Fruit fly (Drosophila melanogaster) whole organism, embryonic: ENCODE results near the gene dikar.

Experiments
- Adf1 ChIP-seq: fragments of 200-800 bp; sonication (Bioruptor generic); IDR thresholded peaks from 2 replicates; pipeline ENCODE4 v1.3.6; 2022; ENCODE audit warnings: missing biosample characterization, missing genetic modification characterization
- BEAF-32 ChIP-seq: fragments of 200-800 bp; sonication (Bioruptor generic); optimal IDR thresholded peaks from 3 replicates; lab custom pipeline; 2017; ENCODE audit warnings: missing biosample characterization, missing genetic modification characterization, mild to moderate bottlenecking, moderate library complexity, missing genetic modification reagents
- Bdp1 ChIP-seq: fragments of 200-800 bp; sonication (Bioruptor generic); optimal IDR thresholded peaks from 3 replicates; lab custom pipeline; 2016; ENCODE audit warnings: missing biosample characterization, missing genetic modification characterization
- CG10209 ChIP-seq: fragments of 200-800 bp; sonication (Bioruptor generic); optimal IDR thresholded peaks from 3 replicates; lab custom pipeline; 2017; ENCODE audit warnings: missing biosample characterization, mild to moderate bottlenecking, missing genetic modification characterization, missing genetic modification reagents
- CG11247 ChIP-seq: fragments of 200-800 bp; sonication (Bioruptor generic); IDR thresholded peaks from 2 replicates; pipeline ENCODE4 v1.3.6; 2022; ENCODE audit warnings: missing biosample characterization, missing genetic modification characterization
- CG13424 ChIP-seq: fragments of 200-800 bp; sonication (Bioruptor generic); optimal IDR thresholded peaks from 2 replicates; lab custom pipeline; 2019; ENCODE audit warnings: missing biosample characterization, mild to moderate bottlenecking, missing genetic modification characterization, moderate library complexity
- CG17385 ChIP-seq: fragments of 200-800 bp; sonication (Bioruptor generic); optimal IDR thresholded peaks from 3 replicates; lab custom pipeline; 2018; ENCODE audit warnings: missing biosample characterization, mild to moderate bottlenecking, missing genetic modification characterization
- CG17612 ChIP-seq: fragments of 200-800 bp; sonication (Bioruptor generic); IDR thresholded peaks from 2 replicates; pipeline ENCODE4 v1.3.6; 2022; ENCODE audit warnings: missing biosample characterization, missing genetic modification characterization
- CG18764 ChIP-seq: fragments of 200-800 bp; sonication (Bioruptor generic); optimal IDR thresholded peaks from 3 replicates; lab custom pipeline; 2016; ENCODE audit warnings: missing biosample characterization, missing genetic modification characterization
- CG2116 ChIP-seq: fragments of 200-800 bp; sonication (Bioruptor generic); optimal IDR thresholded peaks from 3 replicates; lab custom pipeline; 2018; ENCODE audit warnings: missing biosample characterization, mild to moderate bottlenecking, missing genetic modification characterization
- CG2120 ChIP-seq: fragments of 200-800 bp; sonication (Bioruptor generic); optimal IDR thresholded peaks from 3 replicates; lab custom pipeline; 2016; ENCODE audit warnings: missing biosample characterization, missing genetic modification characterization
- CG2875 ChIP-seq: fragments of 200-800 bp; sonication (Bioruptor generic); optimal IDR thresholded peaks from 2 replicates; lab custom pipeline; 2017; ENCODE audit warnings: missing biosample characterization, mild to moderate bottlenecking, missing genetic modification characterization, missing genetic modification reagents
- CG30431 ChIP-seq: fragments of 200-800 bp; sonication (Bioruptor generic); optimal IDR thresholded peaks from 2 replicates; lab custom pipeline; 2017; ENCODE audit warnings: missing biosample characterization, missing genetic modification characterization
- CG32532 ChIP-seq: fragments of 200-800 bp; sonication (Bioruptor generic); IDR thresholded peaks from 2 replicates; pipeline ENCODE4 v1.3.6; 2022; ENCODE audit warnings: missing biosample characterization, missing genetic modification characterization
- CG33213 ChIP-seq: fragments of 200-800 bp; sonication (Bioruptor generic); optimal IDR thresholded peaks from 3 replicates; lab custom pipeline; 2016; ENCODE audit warnings: missing biosample characterization, missing genetic modification characterization
- CG3847 ChIP-seq: fragments of 200-800 bp; sonication (Bioruptor generic); IDR thresholded peaks from 2 replicates; pipeline ENCODE4 v1.3.6; 2022; ENCODE audit warnings: missing biosample characterization, missing genetic modification characterization
- CG5180 ChIP-seq: fragments of 200-800 bp; sonication (Bioruptor generic); optimal IDR thresholded peaks from 3 replicates; lab custom pipeline; 2017; ENCODE audit warnings: missing biosample characterization, missing genetic modification characterization, mild to moderate bottlenecking, moderate library complexity, missing genetic modification reagents
- CG6791 ChIP-seq: fragments of 200-800 bp; sonication (Bioruptor generic); IDR thresholded peaks from 3 replicates; pipeline ENCODE4 v1.3.6; 2022; ENCODE audit warnings: missing biosample characterization, missing genetic modification characterization; ENCODE audit not compliant: partially characterized antibody
- CoRest ChIP-seq: fragments of 200-800 bp; sonication (Bioruptor generic); optimal IDR thresholded peaks from 3 replicates; lab custom pipeline; 2018; ENCODE audit warnings: missing biosample characterization, mild to moderate bottlenecking, missing genetic modification characterization, moderate library complexity
- HmgD ChIP-seq: fragments of 200-800 bp; sonication (Bioruptor generic); optimal IDR thresholded peaks from 3 replicates; lab custom pipeline; 2016; ENCODE audit warnings: missing biosample characterization, missing genetic modification characterization
- Hsf ChIP-seq: fragments of 200-800 bp; sonication (Bioruptor generic); optimal IDR thresholded peaks from 3 replicates; lab custom pipeline; 2016; ENCODE audit warnings: missing biosample characterization, missing genetic modification characterization
- Lpt ChIP-seq: fragments of >200 bp; optimal IDR thresholded peaks from 2 replicates; lab custom pipeline; 2018; ENCODE audit warnings: missing biosample characterization, missing genetic modification characterization
- Meics ChIP-seq: fragments of 200-800 bp; sonication (Bioruptor generic); optimal IDR thresholded peaks from 2 replicates; lab custom pipeline; 2017; ENCODE audit warnings: missing biosample characterization, mild to moderate bottlenecking, missing genetic modification characterization
- Mes4 ChIP-seq: fragments of 200-800 bp; sonication (Bioruptor generic); optimal IDR thresholded peaks from 2 replicates; lab custom pipeline; 2016; ENCODE audit warnings: missing biosample characterization, missing genetic modification characterization
- Pdp1 ChIP-seq, 2 experiments: fragments of 200-800 bp; sonication (Bioruptor generic); optimal IDR thresholded peaks; 3 replicates each; lab custom pipeline; 2016; ENCODE audit warnings: missing biosample characterization in 2 of 2, missing genetic modification characterization in 2 of 2, mild to moderate bottlenecking in 1 of 2, moderate library complexity in 1 of 2
- Rfx ChIP-seq: fragments of 200-800 bp; sonication (Bioruptor generic); IDR thresholded peaks from 2 replicates; pipeline ENCODE4 v1.3.6; 2022; ENCODE audit warnings: missing biosample characterization, missing genetic modification characterization
- Six4 ChIP-seq: fragments of 200-800 bp; sonication (Bioruptor generic); optimal IDR thresholded peaks from 2 replicates; lab custom pipeline; 2016; ENCODE audit warnings: missing biosample characterization, missing genetic modification characterization
- Tbp ChIP-seq: fragments of >200 bp; optimal IDR thresholded peaks from 2 replicates; lab custom pipeline; 2018; ENCODE audit warnings: missing biosample characterization, missing genetic modification characterization
- ac ChIP-seq: fragments of 200-800 bp; sonication (Bioruptor generic); optimal IDR thresholded peaks from 3 replicates; lab custom pipeline; 2017; ENCODE audit warnings: missing biosample characterization, mild to moderate bottlenecking, missing genetic modification characterization
- crc ChIP-seq: fragments of 200-800 bp; sonication (Bioruptor generic); optimal IDR thresholded peaks from 2 replicates; lab custom pipeline; 2016; ENCODE audit warnings: missing biosample characterization, missing genetic modification characterization
- ems ChIP-seq: fragments of 200-800 bp; sonication (Bioruptor generic); optimal IDR thresholded peaks from 3 replicates; lab custom pipeline; 2016; ENCODE audit warnings: missing biosample characterization, missing genetic modification characterization
- en ChIP-seq: fragments of 200-800 bp; sonication (Bioruptor generic); optimal IDR thresholded peaks from 2 replicates; lab custom pipeline; 2016; ENCODE audit warnings: missing biosample characterization, missing genetic modification characterization
- fu2 ChIP-seq: fragments of 200-800 bp; sonication (Bioruptor generic); optimal IDR thresholded peaks from 2 replicates; lab custom pipeline; 2016; ENCODE audit warnings: missing biosample characterization, missing genetic modification characterization
- grn ChIP-seq: fragments of 200-800 bp; sonication (Bioruptor generic); optimal IDR thresholded peaks from 3 replicates; lab custom pipeline; 2017; ENCODE audit warnings: missing biosample characterization, missing genetic modification characterization
- hb ChIP-seq: fragments of 200-800 bp; sonication (Bioruptor generic); IDR thresholded peaks from 3 replicates; pipeline ENCODE4 v1.3.6; 2022; ENCODE audit warnings: missing biosample characterization, missing genetic modification characterization; ENCODE audit not compliant: partially characterized antibody
- kah ChIP-seq: fragments of 200-800 bp; sonication (Bioruptor generic); optimal IDR thresholded peaks from 2 replicates; lab custom pipeline; 2018; ENCODE audit warnings: missing biosample characterization, mild to moderate bottlenecking, missing genetic modification characterization
- nau ChIP-seq: fragments of 200-800 bp; sonication (Bioruptor generic); optimal IDR thresholded peaks from 3 replicates; lab custom pipeline; 2017; ENCODE audit warnings: missing biosample characterization, mild to moderate bottlenecking, missing genetic modification characterization, missing genetic modification reagents
- nerfin-2 ChIP-seq: fragments of 200-800 bp; sonication (Bioruptor generic); IDR thresholded peaks from 2 replicates; pipeline ENCODE4 v1.3.6; 2022; ENCODE audit warnings: missing biosample characterization, missing genetic modification characterization; ENCODE audit not compliant: partially characterized antibody
- org-1 ChIP-seq: fragments of 200-800 bp; sonication (Bioruptor generic); optimal IDR thresholded peaks from 2 replicates; lab custom pipeline; 2017; ENCODE audit warnings: missing biosample characterization, missing genetic modification characterization
- p53 ChIP-seq: fragments of 200-800 bp; sonication (Bioruptor generic); optimal IDR thresholded peaks from 2 replicates; lab custom pipeline; 2016; ENCODE audit warnings: missing biosample characterization, missing genetic modification characterization
- peb ChIP-seq: fragments of 200-800 bp; sonication (Bioruptor generic); IDR thresholded peaks from 2 replicates; pipeline ENCODE4 v1.3.6; 2022; ENCODE audit warnings: missing biosample characterization, missing genetic modification characterization
- pfk ChIP-seq: fragments of 200-800 bp; sonication (Bioruptor generic); optimal IDR thresholded peaks from 2 replicates; lab custom pipeline; 2018; ENCODE audit warnings: missing biosample characterization, mild to moderate bottlenecking, missing genetic modification characterization, moderate library complexity
- pros ChIP-seq: fragments of 200-800 bp; sonication (Bioruptor generic); optimal IDR thresholded peaks from 3 replicates; lab custom pipeline; 2019; ENCODE audit warnings: missing biosample characterization, mild to moderate bottlenecking, missing genetic modification characterization, moderate library complexity
- pzg ChIP-seq: fragments of 200-800 bp; sonication (Bioruptor generic); optimal IDR thresholded peaks from 3 replicates; lab custom pipeline; 2018; ENCODE audit warnings: missing biosample characterization, mild to moderate bottlenecking, missing genetic modification characterization, moderate library complexity
- sd ChIP-seq: fragments of 200-800 bp; sonication (Bioruptor generic); optimal IDR thresholded peaks from 3 replicates; lab custom pipeline; 2018; ENCODE audit warnings: missing biosample characterization, mild to moderate bottlenecking, missing genetic modification characterization, moderate library complexity
- tll ChIP-seq, 2 experiments: fragments of 200-800 bp in 1 of 2; fragments of >200 bp in 1 of 2; sonication (Bioruptor generic) in 1 of 2; optimal IDR thresholded peaks; 2 replicates each; lab custom pipeline; 2017 to 2019; ENCODE audit warnings: missing biosample characterization in 2 of 2, missing genetic modification characterization in 2 of 2, mild to moderate bottlenecking in 1 of 2, moderate library complexity in 1 of 2
- tup ChIP-seq: fragments of 200-800 bp; sonication (Bioruptor generic); optimal IDR thresholded peaks from 2 replicates; lab custom pipeline; 2016; ENCODE audit warnings: missing biosample characterization, mild to moderate bottlenecking, missing genetic modification characterization, moderate library complexity
- unpg ChIP-seq: fragments of 200-800 bp; sonication (Bioruptor generic); optimal IDR thresholded peaks from 3 replicates; lab custom pipeline; 2018; ENCODE audit warnings: missing biosample characterization, mild to moderate bottlenecking, missing genetic modification characterization, moderate library complexity
- vfl ChIP-seq: fragments of 200-800 bp; sonication (Bioruptor generic); optimal IDR thresholded peaks from 2 replicates; lab custom pipeline; 2016; ENCODE audit warnings: missing biosample characterization, missing genetic modification characterization

dikar gene

dm6 chr3L:6706723-6707591, 36.0 kb downstream of the dikar start (continued):
- TF ChIP-seq CG5180 (GFP tag; lab: Kevin White, UChicago) (no peak), Lpt (no peak), CG2875 (GFP tag; lab: Kevin White, UChicago) (no peak), BEAF-32 (GFP tag; lab: Kevin White, UChicago) (no peak), nau (no peak), CG2116 (GFP tag; lab: Kevin White, UChicago) (no peak), CG33213 (GFP tag; lab: Kevin White, UChicago) (no peak), Tbp (GFP tag; lab: Kevin White, UChicago) (no peak), CG30431 (no peak), grn (no peak), Pdp1 (GFP tag; optimal IDR thresholded peaks at IDR 0.05; lab: Kevin White, UChicago) (no peak), tup (GFP tag; lab: Kevin White, UChicago) (no peak), HmgD (GFP tag; lab: Kevin White, UChicago) (no peak), en (GFP tag; lab: Kevin White, UChicago) (no peak), CG3847 (GFP tag; lab: Robert Waterston, UW) (no peak), p53 (GFP tag; lab: Kevin White, UChicago) (no peak), CG17385 (GFP tag; lab: Kevin White, UChicago) (no peak), vfl (GFP tag; lab: Kevin White, UChicago) (no peak), kah (GFP tag; lab: Kevin White, UChicago) (no peak), ac (no peak), CG32532 (GFP tag; lab: Robert Waterston, UW) (0 out of 2 replicates have a peak, but pooled peaks have one; percentile 12), tll (GFP tag; optimal IDR thresholded peaks at IDR 0.05; lab: Kevin White, UChicago) (no peak), pfk (no peak), CG18764 (GFP tag; lab: Kevin White, UChicago) (no peak), crc (no peak), hb (GFP tag; lab: Robert Waterston, UW) (no peak), Bdp1 (GFP tag; lab: Kevin White, UChicago) (no peak), CG17612 (GFP tag; lab: Robert Waterston, UW) (no peak), fu2 (GFP tag; lab: Kevin White, UChicago) (no peak), peb (GFP tag; lab: Robert Waterston, UW) (no peak), unpg (GFP tag; lab: Kevin White, UChicago) (no peak), Six4 (GFP tag; lab: Kevin White, UChicago) (no peak), Hsf (GFP tag; lab: Kevin White, UChicago) (peak; percentile 7), CG10209 (GFP tag; lab: Kevin White, UChicago) (no peak), org-1 (no peak), CG2120 (GFP tag; lab: Kevin White, UChicago) (peak; percentile 42), Rfx (GFP tag; lab: Robert Waterston, UW) (peak; percentile 46), pros (GFP tag; lab: Kevin White, UChicago) (no peak), nerfin-2 (GFP tag; lab: Robert Waterston, UW) (no peak), Adf1 (GFP tag; lab: Robert Waterston, UW) (no peak), ems (GFP tag; lab: Kevin White, UChicago) (no peak), CoRest (peak; percentile 35), CG11247 (GFP tag; lab: Robert Waterston, UW) (no peak), CG13424 (tag; lab: Kevin White, UChicago) (peak; percentile 51), Meics (GFP tag; lab: Kevin White, UChicago) (peak; percentile 21), pzg (GFP tag; lab: Kevin White, UChicago) (no peak), sd (tag; lab: Kevin White, UChicago) (peak; percentile 93), Mes4 (GFP tag; lab: Kevin White, UChicago) (no peak), CG6791 (GFP tag; lab: Robert Waterston, UW) (no peak)
